Worm (Caenorhabditis elegans): Measurements from ENCODE around the gene Y57G11C.36.

DNA sequence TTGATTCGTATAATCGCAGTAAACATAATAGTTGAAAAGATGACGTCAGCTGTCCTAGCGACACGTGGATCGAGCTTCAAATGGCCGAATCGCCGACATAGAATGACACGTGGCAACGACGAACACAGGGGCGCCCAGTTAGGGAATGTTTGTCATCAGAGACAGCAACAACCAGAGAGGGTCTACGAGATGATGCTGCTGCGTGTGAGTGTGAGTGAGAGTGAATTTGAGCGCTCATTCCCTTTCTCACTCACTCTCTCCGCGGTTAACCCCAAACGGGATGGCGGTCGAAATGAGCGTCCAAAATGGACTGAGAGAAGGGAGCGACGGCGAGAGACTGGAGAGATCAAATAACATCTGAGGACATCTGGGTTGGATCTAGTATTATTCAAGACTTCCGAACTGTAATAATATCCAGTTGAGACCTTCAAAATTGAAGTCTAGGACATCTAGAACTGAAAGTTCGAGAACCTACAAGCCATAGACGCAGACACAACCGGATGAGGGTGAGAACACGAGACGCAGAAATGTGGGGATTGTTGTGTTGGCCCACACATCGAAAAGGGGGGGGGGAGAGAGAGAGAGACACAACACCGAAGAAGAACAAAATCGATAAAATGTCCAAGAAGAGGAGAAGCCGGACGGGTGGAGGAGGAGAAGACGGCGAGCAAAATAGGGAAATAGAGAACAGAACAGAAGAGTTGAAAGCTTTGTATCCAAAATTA, 20.5 kb upstream of the Y57G11C.36 start:
- no peak for TF ChIP-seq ceh-91 (GFP tag; IDR thresholded peaks at IDR 0.05)
- no peak for TF ChIP-seq F23B12.7 (tag; optimal IDR thresholded peaks at IDR 0.05; ENCODE audit: insufficient read depth)
- TF ChIP-seq ztf-22 (GFP tag; optimal IDR thresholded peaks at IDR 0.05) = no peak
- no peak for TF ChIP-seq pha-4 (tag; optimal IDR thresholded peaks at IDR 0.05)
- TF ChIP-seq ama-1 (optimal IDR thresholded peaks at IDR 0.05) = peak; percentile 34
- no peak for TF ChIP-seq ama-1 (GFP tag; optimal IDR thresholded peaks at IDR 0.05)
